Fruit fly (Drosophila melanogaster) whole organism, embryonic: ENCODE data around the gene CG15528.

ENCODE experiments used
- Atf6 ChIP-seq: fragments of 200-800 bp; sonication (Bioruptor generic); IDR thresholded peaks from 2 replicates; pipeline ENCODE4 v1.3.6; 2022; ENCODE audit warnings: missing biosample characterization, missing genetic modification characterization
- Bgb ChIP-seq: fragments of 200-800 bp; sonication (Bioruptor generic); IDR thresholded peaks from 2 replicates; pipeline ENCODE4 v1.3.6; 2022; ENCODE audit warnings: missing biosample characterization, missing genetic modification characterization; ENCODE audit not compliant: partially characterized antibody
- CG10274 ChIP-seq: fragments of 200-800 bp; sonication (Bioruptor generic); optimal IDR thresholded peaks from 3 replicates; lab custom pipeline; 2017; ENCODE audit warnings: missing biosample characterization, mild to moderate bottlenecking, missing genetic modification characterization
- CG10462 ChIP-seq: fragments of 200-800 bp; sonication (Bioruptor generic); optimal IDR thresholded peaks from 2 replicates; lab custom pipeline; 2016; ENCODE audit warnings: missing biosample characterization, missing genetic modification characterization
- CG11695 ChIP-seq: fragments of 200-800 bp; sonication (Bioruptor generic); IDR thresholded peaks from 3 replicates; pipeline ENCODE4 v1.3.6; 2022; ENCODE audit warnings: missing biosample characterization, missing genetic modification characterization
- CG12769 ChIP-seq: fragments of 200-800 bp; sonication (Bioruptor generic); optimal IDR thresholded peaks from 2 replicates; lab custom pipeline; 2019; ENCODE audit warnings: missing biosample characterization, mild to moderate bottlenecking, missing genetic modification characterization, moderate library complexity
- CG13775 ChIP-seq: fragments of 200-800 bp; sonication (Bioruptor generic); optimal IDR thresholded peaks from 3 replicates; lab custom pipeline; 2017; ENCODE audit warnings: missing biosample characterization, mild to moderate bottlenecking, missing genetic modification characterization
- CG15011 ChIP-seq: fragments of 200-800 bp; sonication (Bioruptor generic); optimal IDR thresholded peaks from 3 replicates; lab custom pipeline; 2018; ENCODE audit warnings: missing biosample characterization, mild to moderate bottlenecking, missing genetic modification characterization
- CG17568 ChIP-seq: fragments of 200-800 bp; sonication (Bioruptor generic); optimal IDR thresholded peaks from 2 replicates; lab custom pipeline; 2018; ENCODE audit warnings: missing biosample characterization, mild to moderate bottlenecking, missing genetic modification characterization, moderate library complexity
- CG2678 ChIP-seq: fragments of 200-800 bp; sonication (Bioruptor generic); optimal IDR thresholded peaks from 3 replicates; lab custom pipeline; 2019; ENCODE audit warnings: missing biosample characterization, mild to moderate bottlenecking, missing genetic modification characterization, moderate library complexity
- CG34422 ChIP-seq: fragments of 200-800 bp; sonication (Bioruptor generic); IDR thresholded peaks from 3 replicates; pipeline ENCODE4 v1.3.6; 2022; ENCODE audit warnings: missing biosample characterization, missing genetic modification characterization
- CG4328 ChIP-seq: fragments of 200-800 bp; sonication (Bioruptor generic); optimal IDR thresholded peaks from 3 replicates; lab custom pipeline; 2017; ENCODE audit warnings: missing biosample characterization, missing genetic modification reagents, missing genetic modification characterization
- CG4820 ChIP-seq: fragments of 200-800 bp; sonication (Bioruptor generic); optimal IDR thresholded peaks from 3 replicates; lab custom pipeline; 2016; ENCODE audit warnings: missing biosample characterization, missing genetic modification characterization
- CG4854 ChIP-seq: fragments of 200-800 bp; sonication (Bioruptor generic); optimal IDR thresholded peaks from 2 replicates; lab custom pipeline; 2016; ENCODE audit warnings: missing biosample characterization, missing genetic modification characterization, inconsistent platforms
- CG7556 ChIP-seq: fragments of 200-800 bp; sonication (Bioruptor generic); optimal IDR thresholded peaks from 2 replicates; lab custom pipeline; 2017; ENCODE audit warnings: missing biosample characterization, mild to moderate bottlenecking, missing genetic modification characterization
- CG8290 ChIP-seq, 3 experiments: fragments of 200-800 bp; sonication (Bioruptor generic); optimal IDR thresholded peaks; 2 replicates each; lab custom pipeline; 2016 to 2019; ENCODE audit warnings: missing biosample characterization in 3 of 3, missing genetic modification characterization in 3 of 3, mild to moderate bottlenecking in 2 of 3, moderate library complexity in 1 of 3
- CG9817 ChIP-seq: fragments of 200-800 bp; sonication (Bioruptor generic); optimal IDR thresholded peaks from 2 replicates; lab custom pipeline; 2018; ENCODE audit warnings: missing biosample characterization, mild to moderate bottlenecking, missing genetic modification characterization, moderate library complexity
- CG9876 ChIP-seq: fragments of 200-800 bp; sonication (Bioruptor generic); optimal IDR thresholded peaks from 2 replicates; lab custom pipeline; 2016; ENCODE audit warnings: missing biosample characterization, missing genetic modification characterization
- Deaf1 ChIP-seq: fragments of 200-800 bp; optimal IDR thresholded peaks from 3 replicates; lab custom pipeline; 2019; ENCODE audit warnings: missing biosample characterization, mild to moderate bottlenecking, missing genetic modification characterization, moderate library complexity
- Dip3 ChIP-seq: fragments of 200-800 bp; sonication (Bioruptor generic); optimal IDR thresholded peaks from 3 replicates; lab custom pipeline; 2016; ENCODE audit warnings: missing biosample characterization, missing genetic modification characterization
- E2f1 ChIP-seq: fragments of 200-800 bp; sonication (Bioruptor generic); IDR thresholded peaks from 2 replicates; pipeline ENCODE4 v1.3.6; 2022; ENCODE audit warnings: missing biosample characterization, missing genetic modification characterization
- H2.0 ChIP-seq: fragments of 200-800 bp; sonication (Bioruptor generic); IDR thresholded peaks from 2 replicates; pipeline ENCODE4 v1.3.6; 2022; ENCODE audit warnings: missing biosample characterization, missing genetic modification characterization
- Hand ChIP-seq: fragments of 200-800 bp; sonication (Bioruptor generic); optimal IDR thresholded peaks from 2 replicates; lab custom pipeline; 2017; ENCODE audit warnings: mild to moderate bottlenecking, missing biosample characterization, missing genetic modification reagents, missing genetic modification characterization
- Hr51 ChIP-seq, 2 experiments: fragments of 200-800 bp; sonication (Bioruptor generic); optimal IDR thresholded peaks; 2 replicates in 1 of 2; 3 replicates in 1 of 2; lab custom pipeline; 2016 to 2018; ENCODE audit warnings: missing biosample characterization in 2 of 2, missing genetic modification characterization in 2 of 2, mild to moderate bottlenecking in 1 of 2, moderate library complexity in 1 of 2
- MESR4 ChIP-seq: fragments of 200-800 bp; sonication (Bioruptor generic); optimal IDR thresholded peaks from 2 replicates; lab custom pipeline; 2018; ENCODE audit warnings: missing biosample characterization, mild to moderate bottlenecking, missing genetic modification characterization, moderate library complexity
- Meics ChIP-seq: fragments of 200-800 bp; sonication (Bioruptor generic); optimal IDR thresholded peaks from 2 replicates; lab custom pipeline; 2017; ENCODE audit warnings: missing biosample characterization, mild to moderate bottlenecking, missing genetic modification characterization
- Rfx ChIP-seq: fragments of 200-800 bp; sonication (Bioruptor generic); IDR thresholded peaks from 2 replicates; pipeline ENCODE4 v1.3.6; 2022; ENCODE audit warnings: missing biosample characterization, missing genetic modification characterization
- Sox100B ChIP-seq: fragments of 200-800 bp; sonication (Bioruptor generic); optimal IDR thresholded peaks from 3 replicates; lab custom pipeline; 2018; ENCODE audit warnings: missing biosample characterization, mild to moderate bottlenecking, missing genetic modification characterization
- Spps ChIP-seq: fragments of 200-800 bp; sonication (Bioruptor generic); optimal IDR thresholded peaks from 2 replicates; lab custom pipeline; 2018; ENCODE audit warnings: missing biosample characterization, mild to moderate bottlenecking, missing genetic modification characterization
- TFAM ChIP-seq: fragments of 200-800 bp; sonication (Bioruptor generic); optimal IDR thresholded peaks from 2 replicates; lab custom pipeline; 2017; ENCODE audit warnings: missing biosample characterization, missing genetic modification characterization, inconsistent platforms
- al ChIP-seq: fragments of 200-800 bp; sonication (Bioruptor generic); IDR thresholded peaks from 2 replicates; pipeline ENCODE4 v1.3.6; 2022; ENCODE audit warnings: missing biosample characterization, missing genetic modification characterization
- corto ChIP-seq: fragments of 200-800 bp; sonication (Bioruptor generic); optimal IDR thresholded peaks from 2 replicates; lab custom pipeline; 2016; ENCODE audit warnings: missing biosample characterization, mild to moderate bottlenecking, missing genetic modification characterization, moderate library complexity
- dimm ChIP-seq: fragments of 200-800 bp; sonication (Bioruptor generic); IDR thresholded peaks from 2 replicates; pipeline ENCODE4 v1.3.6; 2022; ENCODE audit warnings: missing biosample characterization, missing genetic modification characterization
- dmrt99B ChIP-seq: fragments of 200-800 bp; sonication (Bioruptor generic); optimal IDR thresholded peaks from 2 replicates; lab custom pipeline; 2018; ENCODE audit warnings: missing biosample characterization, mild to moderate bottlenecking, missing genetic modification characterization, moderate library complexity
- gcm2 ChIP-seq: fragments of 200-800 bp; sonication (Bioruptor generic); optimal IDR thresholded peaks from 2 replicates; lab custom pipeline; 2016; ENCODE audit warnings: missing biosample characterization, missing genetic modification characterization
- gem ChIP-seq: fragments of 200-800 bp; sonication (Bioruptor generic); optimal IDR thresholded peaks from 2 replicates; lab custom pipeline; 2019; ENCODE audit warnings: missing biosample characterization, mild to moderate bottlenecking, missing genetic modification characterization, moderate library complexity
- ham ChIP-seq: fragments of 200-800 bp; sonication (Bioruptor generic); IDR thresholded peaks from 2 replicates; pipeline ENCODE4 v1.3.6; 2022; ENCODE audit warnings: missing biosample characterization, missing genetic modification characterization
- ken ChIP-seq: fragments of 200-800 bp; sonication (Bioruptor generic); IDR thresholded peaks from 3 replicates; pipeline ENCODE4 v1.3.6; 2022; ENCODE audit warnings: missing biosample characterization, missing genetic modification characterization
- lmd ChIP-seq: fragments of 200-800 bp; sonication (Bioruptor generic); IDR thresholded peaks from 2 replicates; pipeline ENCODE4 v1.3.6; 2022; ENCODE audit warnings: missing biosample characterization, missing genetic modification characterization
- luna ChIP-seq: fragments of 200-800 bp; sonication (Bioruptor generic); optimal IDR thresholded peaks from 2 replicates; lab custom pipeline; 2016; ENCODE audit warnings: missing biosample characterization, missing genetic modification characterization
- nau ChIP-seq: fragments of 200-800 bp; sonication (Bioruptor generic); optimal IDR thresholded peaks from 3 replicates; lab custom pipeline; 2017; ENCODE audit warnings: missing biosample characterization, mild to moderate bottlenecking, missing genetic modification characterization, missing genetic modification reagents
- p53 ChIP-seq: fragments of 200-800 bp; sonication (Bioruptor generic); optimal IDR thresholded peaks from 2 replicates; lab custom pipeline; 2016; ENCODE audit warnings: missing biosample characterization, missing genetic modification characterization
- row ChIP-seq: fragments of 200-800 bp; sonication (Bioruptor generic); IDR thresholded peaks from 3 replicates; pipeline ENCODE4 v1.3.6; 2022; ENCODE audit warnings: missing biosample characterization, missing genetic modification characterization
- slbo ChIP-seq: fragments of 200-800 bp; sonication (Bioruptor generic); IDR thresholded peaks from 2 replicates; pipeline ENCODE4 v1.3.6; 2022; ENCODE audit warnings: missing biosample characterization, missing genetic modification characterization
- so ChIP-seq: fragments of 200-800 bp; sonication (Bioruptor generic); IDR thresholded peaks from 3 replicates; pipeline ENCODE4 v1.3.6; 2022; ENCODE audit warnings: missing biosample characterization, missing genetic modification characterization
- tap ChIP-seq: fragments of 200-800 bp; optimal IDR thresholded peaks from 3 replicates; lab custom pipeline; 2019; ENCODE audit warnings: missing biosample characterization, mild to moderate bottlenecking, missing genetic modification characterization, moderate library complexity
- tin ChIP-seq: fragments of 200-800 bp; sonication (Bioruptor generic); optimal IDR thresholded peaks from 3 replicates; lab custom pipeline; 2016; ENCODE audit warnings: missing biosample characterization, missing genetic modification characterization
- tio ChIP-seq: fragments of 200-800 bp; sonication (Bioruptor generic); optimal IDR thresholded peaks from 2 replicates; lab custom pipeline; 2017; ENCODE audit warnings: missing biosample characterization, missing genetic modification characterization, inconsistent platforms
- tup ChIP-seq: fragments of 200-800 bp; sonication (Bioruptor generic); optimal IDR thresholded peaks from 2 replicates; lab custom pipeline; 2016; ENCODE audit warnings: missing biosample characterization, mild to moderate bottlenecking, missing genetic modification characterization, moderate library complexity

CG15528 gene

dm6 chr3R:30055915-30056544, 4.1 kb upstream of the CG15528 start, which contains the start of the genes Rpp14b and spn-A (continued):
- TF ChIP-seq gem (tag; lab: Kevin White, UChicago) (peak; percentile 43), so (GFP tag; lab: Robert Waterston, UW) (no peak), tap (tag; lab: Kevin White, UChicago) (no peak), dimm (GFP tag; lab: Robert Waterston, UW) (no peak), CG34422 (GFP tag; lab: Robert Waterston, UW) (no peak), MESR4 (GFP tag; lab: Kevin White, UChicago) (peak; percentile 48), Meics (peak; percentile 30), lmd (peak; percentile 29; the same call in 1 of the 2 replicates), Hand (GFP tag; lab: Kevin White, UChicago) (no peak), CG11695 (GFP tag; lab: Robert Waterston, UW) (no peak), CG10462 (GFP tag; lab: Kevin White, UChicago) (no peak), CG17568 (GFP tag; lab: Kevin White, UChicago) (no peak), CG7556 (GFP tag; lab: Kevin White, UChicago) (no peak), CG13775 (GFP tag; lab: Kevin White, UChicago) (peak; percentile 40), p53 (no peak), dmrt99B (tag; lab: Kevin White, UChicago) (no peak), Bgb (GFP tag; lab: Robert Waterston, UW) (0 out of 2 replicates have a peak, but pooled peaks have one; percentile 13), CG15011 (GFP tag; lab: Kevin White, UChicago) (no peak), Rfx (GFP tag; lab: Robert Waterston, UW) (peak; percentile 63), Hr51 (GFP tag; optimal IDR thresholded peaks at IDR 0.05; lab: Kevin White, UChicago) (peak in 1 of 2 experiments; percentile 4), tup (no peak), H2.0 (GFP tag; lab: Robert Waterston, UW) (peak; percentile 34; the same call in 1 of the 2 replicates), Sox100B (GFP tag; lab: Kevin White, UChicago) (no peak), CG9876 (no peak), CG4820 (GFP tag; lab: Kevin White, UChicago) (peak; percentile 90), Dip3 (no peak), Atf6 (GFP tag; lab: Robert Waterston, UW) (peak; percentile 26; the same call in 1 of the 2 replicates), ham (GFP tag; lab: Robert Waterston, UW) (no peak), CG12769 (tag; lab: Kevin White, UChicago) (peak; percentile 43), CG2678 (peak; percentile 13), row (GFP tag; lab: Robert Waterston, UW) (peak; percentile 88), slbo (GFP tag; lab: Robert Waterston, UW) (peak; percentile 79), luna (no peak), Spps (no peak), TFAM (no peak), CG10274 (GFP tag; lab: Kevin White, UChicago) (no peak), E2f1 (GFP tag; lab: Robert Waterston, UW) (peak; percentile 32; the same call in 1 of the 2 replicates), CG9817 (tag; lab: Kevin White, UChicago) (peak; percentile 28), nau (GFP tag; lab: Kevin White, UChicago) (no peak), gcm2 (GFP tag; lab: Kevin White, UChicago) (no peak), CG4328 (GFP tag; lab: Kevin White, UChicago) (no peak), CG8290 (GFP tag; optimal IDR thresholded peaks at IDR 0.05; lab: Kevin White, UChicago) (no peak), CG8290 (tag; optimal IDR thresholded peaks at IDR 0.05; lab: Kevin White, UChicago) (peak in 1 of 2 experiments; percentile 61), al (0 out of 2 replicates have a peak, but pooled peaks have one; percentile 26), tio (GFP tag; lab: Kevin White, UChicago) (no peak), Deaf1 (tag; lab: Kevin White, UChicago) (no peak), corto (GFP tag; lab: Kevin White, UChicago) (no peak), tin (GFP tag; lab: Kevin White, UChicago) (no peak), ken (peak; percentile 29; the same call in 1 of the 3 replicates), CG4854 (GFP tag; lab: Kevin White, UChicago) (no peak)
